Worm (Caenorhabditis elegans) whole organism, young adult: ENCODE data around the gene rabn-5.

Experiments used
- akir-1 ChIP-seq: fragments of 200-800 bp; sonication (Bioruptor generic); optimal IDR thresholded peaks from 2 replicates; lab custom pipeline; 2018; ENCODE audit warnings: mild to moderate bottlenecking, missing genetic modification characterization, moderate library complexity, missing compliant biosample characterization
- aptf-2 ChIP-seq: fragments of 200-800 bp; sonication (Bioruptor generic); conservative IDR thresholded peaks from 2 replicates; pipeline ENCODE4 v1.3.6; 2022; ENCODE audit warnings: missing genetic modification reagents, missing genetic modification characterization, missing compliant biosample characterization
- snpc-4 ChIP-seq, 5 experiments: fragments of 150-350 bp in 1 of 5; sonication (generic microtip) in 4 of 5; optimal IDR thresholded peaks; 2 replicates each; lab custom pipeline; 2014 to 2018; ENCODE audit warnings: missing genetic modification characterization in 5 of 5, missing biosample characterization in 3 of 5, antibody characterized with exemption in 2 of 5, mild to moderate bottlenecking in 2 of 5, missing compliant biosample characterization in 2 of 5, missing genotype in 2 of 5, moderate library complexity in 2 of 5, missing genetic modification reagents in 1 of 5

- no peak for TF ChIP-seq aptf-2 (GFP tag; lab: Robert Waterston, UW)
- TF ChIP-seq akir-1, result no peak
- TF ChIP-seq snpc-4 (GFP tag; optimal IDR thresholded peaks at IDR 0.05; lab: Kevin White, UChicago), result no peak
- no peak for TF ChIP-seq snpc-4 (tag; optimal IDR thresholded peaks at IDR 0.05; lab: Kevin White, UChicago)
Measured at ce11 chrIII:5895913-5896312, 31.6 kb downstream of the rabn-5 start, which contains the start of gene pxl-1.
